Fruit fly (Drosophila melanogaster): ENCODE measurements around the gene rdo.

The rdo gene

DNA sequence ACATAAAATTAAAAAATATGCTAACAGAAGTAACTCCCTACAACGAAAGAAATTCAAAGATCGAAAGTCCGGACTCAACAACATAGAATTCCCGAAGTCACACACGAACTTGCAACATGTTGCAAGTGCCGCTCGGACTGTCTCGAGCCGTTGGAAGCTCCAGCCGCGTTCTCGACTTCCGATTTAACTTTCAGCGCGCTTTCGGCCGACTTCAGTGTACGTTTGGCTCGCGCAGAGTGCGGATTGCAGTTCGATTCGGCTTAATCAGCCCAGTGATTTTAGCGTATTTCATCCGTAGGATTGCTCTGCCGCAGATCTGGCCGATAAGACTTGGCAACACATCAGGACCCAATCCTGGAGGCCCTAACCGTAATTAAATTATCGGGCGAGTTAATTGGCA, at the start of gene rdo:
Gene rdo (plus strand): TSS at position 213 of the 400 bp plus-strand sequence.
- no peak for TF ChIP-seq CG8478 (optimal IDR thresholded peaks at IDR 0.05)
- TF ChIP-seq CTCF (optimal IDR thresholded peaks at IDR 0.05), result no peak

DNA sequence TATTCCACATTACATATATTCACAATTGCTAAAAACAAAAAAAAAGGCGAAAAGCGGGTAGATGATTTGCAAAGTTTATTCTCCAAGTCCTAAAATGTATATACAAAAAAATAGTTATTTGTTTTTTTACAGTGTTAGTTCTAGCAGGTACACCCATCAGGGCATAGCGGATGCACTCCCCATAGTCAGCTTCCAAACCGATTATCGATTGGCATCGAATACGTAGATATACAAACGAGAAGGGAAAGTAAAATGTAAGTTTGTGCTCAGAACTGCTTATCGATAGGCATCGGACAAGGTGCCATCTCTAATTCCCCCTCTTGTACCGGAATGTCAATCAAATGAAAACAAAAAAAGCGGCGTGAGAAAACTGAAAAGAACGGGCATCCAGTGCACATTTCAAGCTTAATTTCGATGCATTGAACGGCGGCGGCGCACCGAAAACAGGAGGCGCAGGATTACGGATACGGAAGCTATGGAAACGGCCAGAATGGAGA, 49.1 kb upstream of the rdo start, which contains the start of gene CG5674:
Gene CG5674 (plus strand): TSS at position 309 of the 497 bp plus-strand sequence.
- no peak for TF ChIP-seq CG8478 (optimal IDR thresholded peaks at IDR 0.05)
- TF ChIP-seq CTCF (optimal IDR thresholded peaks at IDR 0.05), result peak; percentile 72 to 81

DNA sequence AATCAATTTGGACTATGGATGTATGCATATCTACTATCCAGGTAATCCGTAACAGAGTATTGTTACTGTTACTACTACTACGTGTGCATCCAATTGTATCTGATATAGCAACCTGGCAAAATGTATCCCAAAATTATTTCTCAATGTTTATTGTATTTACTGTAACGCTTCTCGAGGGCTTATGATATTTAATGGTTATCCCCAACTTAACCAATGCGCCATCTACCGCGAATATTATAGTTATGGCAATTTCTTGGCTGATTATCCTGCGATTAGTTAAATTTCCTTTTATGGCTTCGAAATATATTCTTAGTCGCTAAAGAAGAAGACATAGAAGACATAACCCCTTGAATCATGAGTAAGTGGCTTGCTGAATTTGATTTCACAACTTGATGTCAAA, 48.5 kb upstream of the rdo start:
- TF ChIP-seq CTCF (optimal IDR thresholded peaks at IDR 0.05) (peak; percentile 34 to 51), CG8478 (optimal IDR thresholded peaks at IDR 0.05) (no peak)

DNA sequence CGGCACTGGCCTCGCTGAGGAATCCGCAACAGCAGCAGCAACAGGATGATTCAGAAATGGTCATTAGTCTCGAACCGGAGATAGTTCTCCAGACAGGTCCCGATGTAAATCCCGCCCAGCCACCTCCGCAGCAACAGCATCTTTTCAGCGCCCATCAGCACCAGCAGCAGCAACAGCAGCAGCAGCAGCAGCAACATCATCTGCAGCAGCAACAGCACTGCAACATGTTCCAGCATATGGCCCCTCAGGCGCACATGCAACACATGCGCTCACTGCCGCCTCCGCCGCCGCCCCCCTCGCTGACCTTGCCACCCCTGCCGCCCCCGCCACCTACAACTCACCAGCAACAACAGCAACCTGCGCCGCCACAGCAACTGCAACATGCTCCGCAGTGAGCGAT, 39.2 kb upstream of the rdo start:
- TF ChIP-seq CG8478 (optimal IDR thresholded peaks at IDR 0.05) (no peak), CTCF (optimal IDR thresholded peaks at IDR 0.05) (no peak)

DNA sequence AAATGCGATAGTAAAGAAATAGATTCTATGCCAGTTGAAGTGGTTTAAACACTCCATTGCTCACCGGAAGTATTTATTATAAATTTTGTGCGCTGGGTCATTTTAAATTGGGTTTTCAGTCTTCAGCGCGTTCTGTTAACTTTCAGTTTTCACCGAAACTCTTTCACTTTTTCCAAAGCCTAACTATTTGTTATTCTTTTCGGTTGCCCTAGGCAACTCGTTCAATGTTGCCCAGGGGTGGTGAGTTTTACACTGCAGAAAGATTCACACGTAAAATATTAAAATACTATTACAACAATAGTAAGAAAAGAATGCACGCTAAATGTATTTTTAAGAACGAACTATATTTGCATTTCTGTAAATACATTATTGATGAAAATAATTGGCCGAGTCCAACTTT, 29.8 kb upstream of the rdo start, which contains the start of gene btv:
Gene btv (minus strand): TSS at position 101 of the 400 bp plus-strand sequence.
- TF ChIP-seq CTCF (optimal IDR thresholded peaks at IDR 0.05), result no peak
- no peak for TF ChIP-seq CG8478 (optimal IDR thresholded peaks at IDR 0.05)

DNA sequence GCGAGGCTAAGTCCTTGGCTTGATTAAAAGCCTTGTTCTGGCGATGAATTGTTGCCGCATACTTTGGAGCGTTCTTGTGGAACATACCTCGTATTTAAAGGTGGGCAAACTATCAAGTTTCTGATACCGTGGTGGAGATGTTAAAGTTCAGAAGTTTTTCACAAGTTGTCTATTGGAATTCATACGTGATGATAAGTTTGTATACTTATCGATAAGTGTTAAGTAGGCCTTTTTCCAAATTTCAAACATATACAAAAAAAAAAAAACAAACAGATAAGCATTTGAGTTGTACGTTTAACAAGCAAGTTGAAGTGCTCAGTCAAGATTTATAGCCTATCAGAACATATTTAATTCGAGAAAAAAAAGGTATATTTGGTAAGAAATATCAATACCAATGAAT, 26.1 kb upstream of the rdo start, which contains the start of gene CG5681:
Gene CG5681 (plus strand): TSS at position 301 of the 400 bp plus-strand sequence.
- TF ChIP-seq CTCF (optimal IDR thresholded peaks at IDR 0.05) (no peak), CG8478 (optimal IDR thresholded peaks at IDR 0.05) (no peak)

DNA sequence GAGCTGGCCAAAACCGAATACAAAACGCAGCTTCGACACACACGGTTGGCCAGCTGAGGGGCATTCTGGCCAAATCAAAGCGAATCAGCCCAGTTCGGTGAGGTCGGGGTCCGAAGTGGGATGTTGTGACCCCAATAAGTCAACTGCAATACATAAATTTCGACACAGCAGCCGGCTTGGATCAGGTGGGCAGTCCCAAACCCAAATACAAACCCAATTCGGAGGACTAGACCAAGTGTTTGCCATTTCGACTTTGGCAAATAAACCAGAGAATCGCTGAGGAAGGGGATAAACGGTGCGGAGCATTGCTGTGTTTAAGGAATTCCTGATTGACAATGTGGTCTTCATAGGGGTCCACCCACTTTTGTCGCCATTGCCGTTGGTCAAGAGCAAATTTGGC, 23.2 kb upstream of the rdo start:
- TF ChIP-seq CG8478 (optimal IDR thresholded peaks at IDR 0.05), result no peak
- no peak for TF ChIP-seq CTCF (optimal IDR thresholded peaks at IDR 0.05)

DNA sequence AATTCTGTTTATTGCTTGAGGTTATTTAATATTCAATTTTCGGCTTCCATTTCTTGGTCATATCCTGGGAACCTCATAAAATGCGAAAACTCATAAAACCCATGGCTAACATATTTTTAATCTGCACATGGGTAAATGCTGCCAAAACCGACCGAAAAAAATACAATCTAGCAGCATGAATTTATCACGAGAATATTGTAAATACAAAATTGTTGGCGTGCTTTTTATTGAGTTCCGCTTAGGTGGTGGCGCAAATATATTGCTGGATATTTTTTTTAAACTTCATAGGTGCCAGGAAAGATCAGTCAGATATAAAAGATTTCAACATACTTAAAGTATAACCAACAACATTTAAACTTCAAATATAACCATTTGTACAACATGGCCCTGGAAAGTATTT, 22.1 kb upstream of the rdo start, which contains the start of gene Prosbeta5R2:
Gene Prosbeta5R2 (plus strand): TSS at position 301 of the 400 bp plus-strand sequence.
- TF ChIP-seq CTCF (optimal IDR thresholded peaks at IDR 0.05), result no peak
- TF ChIP-seq CG8478 (optimal IDR thresholded peaks at IDR 0.05), result no peak

DNA sequence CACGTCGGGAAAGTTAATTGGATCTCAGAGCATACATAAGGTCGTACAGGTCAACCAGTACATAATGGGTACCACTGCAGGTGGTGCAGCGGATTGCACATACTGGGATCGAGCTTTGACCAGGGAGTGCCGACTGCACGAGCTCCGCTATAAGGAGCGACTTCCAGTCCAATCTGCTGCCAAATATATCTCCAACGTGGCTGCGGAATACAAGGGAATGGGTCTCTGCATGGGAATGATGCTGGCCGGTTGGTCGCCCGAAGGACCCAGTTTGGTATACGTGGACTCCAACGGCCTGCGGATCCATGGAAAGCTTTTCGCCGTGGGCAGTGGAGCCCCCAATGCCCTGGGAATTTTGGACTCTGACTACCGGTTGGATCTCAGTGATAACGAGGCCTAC, 21.4 kb upstream of the rdo start:
- TF ChIP-seq CTCF (optimal IDR thresholded peaks at IDR 0.05) (no peak), CG8478 (optimal IDR thresholded peaks at IDR 0.05) (no peak)

DNA sequence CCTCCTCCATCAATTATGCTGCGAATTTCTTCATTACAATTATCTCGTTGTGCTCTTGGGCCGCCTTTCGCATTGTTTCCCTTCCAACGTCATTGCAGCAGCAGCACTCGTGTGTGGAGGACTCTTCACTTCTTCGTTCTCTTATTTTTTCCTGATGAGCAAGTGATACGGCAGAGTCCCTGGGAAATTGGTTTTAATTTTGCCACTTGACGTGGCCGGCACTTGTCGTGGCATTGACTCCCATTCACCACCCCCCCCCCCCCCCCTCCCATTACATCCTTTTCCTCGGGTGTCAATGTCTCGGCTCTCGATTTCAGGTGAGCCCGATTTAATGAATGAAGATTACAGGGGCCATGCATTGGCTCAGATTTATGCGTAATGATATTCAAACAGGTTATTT, 10.0 kb upstream of the rdo start:
- TF ChIP-seq CTCF (optimal IDR thresholded peaks at IDR 0.05), result no peak
- TF ChIP-seq CG8478 (optimal IDR thresholded peaks at IDR 0.05), result no peak

DNA sequence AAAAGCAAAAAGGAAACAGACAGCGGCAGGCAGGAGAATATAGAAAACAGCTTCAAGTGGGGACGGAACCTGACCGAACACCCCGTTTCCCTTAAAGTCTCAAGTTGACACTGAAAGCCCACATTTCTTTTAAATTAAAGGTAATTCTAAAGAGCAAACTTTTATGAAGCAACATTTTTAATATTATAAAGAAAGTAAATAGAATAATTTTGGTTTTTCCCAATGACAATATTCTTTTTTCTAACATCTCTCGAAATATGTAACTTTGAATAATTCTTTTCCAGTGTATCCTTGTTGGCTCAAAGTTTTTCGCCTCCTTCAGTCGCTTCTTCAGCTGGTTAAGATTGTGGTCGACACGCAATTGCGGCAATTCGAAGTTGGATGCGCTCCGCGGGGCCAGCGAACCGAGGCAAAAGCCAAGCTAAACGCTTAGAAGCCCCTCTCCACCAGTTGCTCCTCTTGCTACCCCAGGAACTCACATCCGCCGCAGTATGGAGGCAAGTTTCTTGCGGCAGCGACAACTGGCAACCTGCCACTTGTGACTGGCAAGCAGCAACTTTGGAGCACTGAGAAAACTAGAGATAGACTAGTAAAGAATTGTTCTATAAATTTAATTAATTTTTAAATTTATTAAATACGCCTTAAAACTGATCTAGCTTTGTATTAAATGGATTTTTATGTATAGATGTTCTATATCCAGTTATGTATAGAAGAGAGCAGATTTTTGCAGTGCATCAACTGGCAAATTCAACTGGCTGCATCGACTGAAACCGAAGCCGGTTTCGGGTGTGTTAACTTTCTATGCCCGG, 8.9 kb upstream of the rdo start:
- TF ChIP-seq CTCF (optimal IDR thresholded peaks at IDR 0.05), result no peak
- TF ChIP-seq CG8478 (optimal IDR thresholded peaks at IDR 0.05), result no peak

DNA sequence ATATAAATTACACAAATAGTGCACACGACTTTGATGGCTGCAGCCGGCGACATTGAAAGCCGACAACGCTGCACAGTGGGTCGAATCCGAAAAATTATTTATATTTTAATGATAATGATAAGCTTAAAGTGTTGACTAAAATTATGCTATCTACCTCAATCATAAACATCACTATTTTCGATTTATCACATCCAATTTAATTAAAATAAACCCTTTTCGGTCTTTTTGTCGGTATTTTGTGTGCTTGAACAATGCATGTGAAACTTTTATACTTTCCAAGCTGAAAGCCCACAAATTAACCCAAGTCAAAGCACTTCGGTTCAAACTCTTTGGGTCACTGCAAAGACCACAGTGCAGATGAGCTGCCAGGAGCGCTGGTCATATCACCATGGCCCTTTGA, 6.7 kb upstream of the rdo start:
- TF ChIP-seq CTCF (optimal IDR thresholded peaks at IDR 0.05), result no peak
- no peak for TF ChIP-seq CG8478 (optimal IDR thresholded peaks at IDR 0.05)

DNA sequence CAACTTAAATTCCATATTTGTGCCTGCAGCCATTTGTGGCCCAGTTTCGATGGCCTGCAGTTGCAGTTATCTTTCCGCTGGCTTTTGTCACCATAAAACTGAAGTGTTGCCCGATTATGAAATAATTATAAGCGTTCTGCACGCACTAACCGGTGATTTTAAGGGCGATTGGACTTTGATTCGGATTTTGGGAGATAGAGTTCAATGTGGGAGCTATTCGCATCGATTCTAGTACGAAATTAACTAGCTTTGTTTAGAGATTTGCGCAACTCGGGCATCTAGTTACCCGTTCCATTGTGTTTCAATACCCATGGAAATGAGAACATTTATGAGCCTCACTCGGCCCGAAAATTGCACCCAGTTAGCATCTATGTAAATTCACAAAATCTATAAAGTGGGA, 5.9 kb upstream of the rdo start, which contains the start of gene CG5693:
Gene CG5693 (plus strand): TSS at position 301 of the 400 bp plus-strand sequence.
- TF ChIP-seq CG8478 (optimal IDR thresholded peaks at IDR 0.05) (no peak), CTCF (optimal IDR thresholded peaks at IDR 0.05) (no peak)

DNA sequence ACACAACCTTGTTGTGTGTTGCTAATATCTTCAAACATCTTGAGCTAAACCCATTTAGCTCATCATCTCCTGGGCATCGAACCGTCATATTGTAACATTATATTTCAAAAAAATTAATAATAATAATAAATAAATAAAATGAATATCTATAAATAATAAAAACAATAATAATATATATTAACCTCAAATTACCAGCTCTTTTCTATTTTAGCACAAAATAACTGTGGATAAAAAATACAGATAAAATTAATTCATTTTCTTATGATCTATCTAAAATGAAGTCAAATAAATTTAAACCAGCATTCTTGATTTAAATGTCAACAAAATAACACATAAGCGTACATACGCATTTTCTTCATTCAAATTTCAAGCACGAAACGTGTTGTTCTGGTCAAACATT, 5.1 kb upstream of the rdo start, which contains the start of gene CG42659:
Gene CG42659 (plus strand): TSS at position 301 of the 400 bp plus-strand sequence.
- TF ChIP-seq CTCF (optimal IDR thresholded peaks at IDR 0.05) (no peak), CG8478 (optimal IDR thresholded peaks at IDR 0.05) (no peak)

DNA sequence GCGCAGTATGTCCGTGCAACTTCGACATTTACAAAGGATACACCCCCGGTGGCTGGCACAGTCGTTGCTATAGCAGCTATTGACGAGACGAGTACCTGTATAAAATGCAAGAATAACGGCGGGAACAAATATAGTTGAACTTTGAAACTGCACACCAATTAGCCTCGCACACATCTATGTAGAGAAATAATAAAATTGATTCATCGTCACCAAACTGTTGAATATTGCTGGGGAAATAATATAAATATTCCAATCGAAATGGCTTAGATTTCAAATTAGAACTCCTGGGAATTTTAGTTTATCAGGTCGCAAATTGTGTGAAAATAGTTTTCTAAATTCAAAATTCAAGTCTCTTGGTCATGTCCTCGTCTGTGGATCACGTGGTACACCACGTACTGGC, 4.5 kb upstream of the rdo start, which contains the start of the genes CG42634 and CG42635:
Gene CG42634 (plus strand): TSS at position 301 of the 400 bp plus-strand sequence.
Gene CG42635 (plus strand): TSS at position 301 of the 400 bp plus-strand sequence.
- TF ChIP-seq CTCF (optimal IDR thresholded peaks at IDR 0.05) (no peak), CG8478 (optimal IDR thresholded peaks at IDR 0.05) (no peak)

DNA sequence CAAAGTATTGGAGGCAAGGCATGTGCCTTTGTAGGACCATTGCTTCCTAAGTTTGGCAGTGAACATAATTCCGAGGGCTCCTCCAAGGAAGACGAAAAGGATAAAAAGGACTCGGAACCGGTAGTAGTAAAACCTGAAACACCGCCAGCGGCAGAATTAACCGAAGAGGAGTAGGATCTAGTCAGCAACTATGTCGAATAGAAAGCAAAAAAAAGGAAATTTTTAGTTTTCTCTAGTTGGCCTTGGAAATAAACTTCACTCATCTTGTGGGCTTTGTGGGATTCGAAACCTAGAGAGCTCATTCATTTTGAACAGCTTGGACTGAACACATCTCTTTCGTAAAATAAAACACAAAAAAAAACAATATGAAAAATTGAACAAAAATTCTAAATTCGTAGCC, 3.5 kb upstream of the rdo start, which contains the start of gene CG31740:
Gene CG31740 (plus strand): TSS at position 301 of the 400 bp plus-strand sequence.
- no peak for TF ChIP-seq CTCF (optimal IDR thresholded peaks at IDR 0.05)
- TF ChIP-seq CG8478 (optimal IDR thresholded peaks at IDR 0.05), result no peak
